Fruit fly (Drosophila melanogaster) whole organism, adult: Measurements from ENCODE around the gene 7B2.

Experiments used
- CG11617 ChIP-seq: fragments of 200-800 bp; sonication (Bioruptor generic); optimal IDR thresholded peaks from 2 replicates; lab custom pipeline; 2017; ENCODE audit warnings: mild to moderate bottlenecking, missing biosample characterization, missing genetic modification reagents, missing genetic modification characterization
- CG12768 ChIP-seq: fragments of 200-800 bp; sonication (Bioruptor generic); optimal IDR thresholded peaks from 2 replicates; lab custom pipeline; 2017; ENCODE audit warnings: missing biosample characterization, missing genetic modification characterization, mild to moderate bottlenecking, moderate library complexity, missing genetic modification reagents
- CG1620 ChIP-seq: fragments of 200-800 bp; sonication (Bioruptor generic); optimal IDR thresholded peaks from 2 replicates; lab custom pipeline; 2016; ENCODE audit warnings: missing biosample characterization, missing genetic modification characterization
- CG7101 ChIP-seq: fragments of 200-800 bp; sonication (Bioruptor generic); optimal IDR thresholded peaks from 2 replicates; lab custom pipeline; 2018; ENCODE audit warnings: missing biosample characterization, mild to moderate bottlenecking, missing genetic modification characterization, moderate library complexity
- Clk ChIP-seq: fragments of 200-800 bp; sonication (Bioruptor generic); optimal IDR thresholded peaks from 2 replicates; lab custom pipeline; 2017; ENCODE audit warnings: missing biosample characterization, missing genetic modification characterization
- Hr96 ChIP-seq: fragments of 200-800 bp; sonication (Bioruptor generic); optimal IDR thresholded peaks from 2 replicates; lab custom pipeline; 2016; ENCODE audit warnings: missing biosample characterization, missing genetic modification characterization
- Mnt ChIP-seq: fragments of 200-800 bp; sonication (Bioruptor generic); optimal IDR thresholded peaks from 2 replicates; lab custom pipeline; 2016; ENCODE audit warnings: missing biosample characterization, mild to moderate bottlenecking, missing genetic modification characterization
- cic ChIP-seq: fragments of 200-800 bp; sonication (Bioruptor generic); optimal IDR thresholded peaks from 2 replicates; lab custom pipeline; 2017; ENCODE audit warnings: missing biosample characterization, mild to moderate bottlenecking, missing genetic modification characterization, moderate library complexity
- pad ChIP-seq: fragments of 200-800 bp; sonication (Bioruptor generic); optimal IDR thresholded peaks from 3 replicates; lab custom pipeline; 2017; ENCODE audit warnings: missing biosample characterization, missing genetic modification characterization, mild to moderate bottlenecking, moderate library complexity, missing genetic modification reagents

DNA sequence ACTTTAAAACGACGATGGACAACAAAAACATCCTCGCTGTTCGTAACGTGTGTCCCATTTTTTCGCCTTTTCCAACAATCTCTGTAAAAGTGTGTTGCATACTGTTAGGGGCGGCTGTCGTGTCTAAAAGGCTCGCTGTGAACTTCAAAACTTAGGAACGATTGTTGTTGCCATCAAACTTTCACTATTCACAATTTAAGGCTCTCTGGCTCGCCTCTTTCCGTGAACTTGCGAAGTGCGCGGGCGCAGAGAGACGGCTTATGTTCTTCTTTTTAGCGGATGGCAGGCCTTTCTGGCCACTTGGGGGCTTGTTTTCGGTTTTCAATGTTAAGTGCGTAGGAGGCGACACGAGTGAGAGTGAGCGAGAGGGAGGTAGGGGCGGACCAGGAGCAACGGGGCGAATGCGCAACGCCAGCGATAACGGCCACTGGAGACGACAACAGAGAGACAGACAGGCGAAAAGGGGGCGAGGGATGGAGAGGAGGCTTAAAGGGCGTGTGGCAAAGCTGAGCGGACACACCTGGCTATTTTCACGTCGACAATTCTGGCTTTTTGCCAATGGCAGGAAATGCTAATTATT lies 26.1 kb upstream of the 7B2 start, which contains the start of gene mtd:
- TF ChIP-seq pad (GFP tag; lab: Kevin White, UChicago) (no peak), cic (GFP tag; lab: Kevin White, UChicago) (no peak), CG11617 (GFP tag; lab: Kevin White, UChicago) (no peak), Hr96 (GFP tag; lab: Kevin White, UChicago) (no peak), CG12768 (GFP tag; lab: Kevin White, UChicago) (no peak), CG1620 (GFP tag; lab: Kevin White, UChicago) (no peak), CG7101 (tag; lab: Kevin White, UChicago) (no peak), Clk (GFP tag; lab: Kevin White, UChicago) (no peak), Mnt (no peak)
